Worm (Caenorhabditis elegans) whole organism, L1 larva: ENCODE data around the gene F13E9.15.
A peak's percentile ranks its signal among the peaks of the same experiment; 100 is the strongest.

Experiments
- C04F5.9 ChIP-seq: sonication (generic microtip); optimal IDR thresholded peaks from 2 replicates; lab custom pipeline; 2016; ENCODE audit warnings: missing genetic modification characterization, missing compliant biosample characterization
- C16A3.4 ChIP-seq: fragments of 150-350 bp; optimal IDR thresholded peaks from 2 replicates; lab custom pipeline; 2014; ENCODE audit warnings: missing biosample characterization, missing genetic modification characterization
- Y116A8C.19 ChIP-seq: sonication (generic microtip); optimal IDR thresholded peaks from 2 replicates; lab custom pipeline; 2016; ENCODE audit warnings: missing compliant biosample characterization, missing genetic modification characterization, borderline replicate concordance
- aha-1 ChIP-seq: fragments of 150-350 bp; optimal IDR thresholded peaks from 2 replicates; lab custom pipeline; 2014; ENCODE audit warnings: missing biosample characterization, missing genetic modification characterization
- alr-1 ChIP-seq: fragments of 200-800 bp; sonication (Bioruptor generic); optimal IDR thresholded peaks from 2 replicates; lab custom pipeline; 2018; ENCODE audit warnings: borderline replicate concordance, mild to moderate bottlenecking, missing genetic modification characterization, missing compliant biosample characterization
- ceh-90 ChIP-seq: sonication (generic microtip); optimal IDR thresholded peaks from 2 replicates; lab custom pipeline; 2016; ENCODE audit warnings: missing genetic modification characterization, missing compliant biosample characterization
- ces-1 ChIP-seq: fragments of 150-350 bp; optimal IDR thresholded peaks from 2 replicates; lab custom pipeline; 2014; ENCODE audit warnings: missing biosample characterization, missing genetic modification reagents, missing genetic modification characterization
- dsc-1 ChIP-seq: sonication (generic microtip); optimal IDR thresholded peaks from 2 replicates; lab custom pipeline; 2016; ENCODE audit warnings: mild to moderate bottlenecking, missing genetic modification characterization, missing compliant biosample characterization
- efl-3 ChIP-seq: fragments of 200-800 bp; sonication (Bioruptor generic); optimal IDR thresholded peaks from 2 replicates; lab custom pipeline; 2018; ENCODE audit warnings: mild to moderate bottlenecking, missing genetic modification characterization, missing compliant biosample characterization
- elt-2 ChIP-seq: sonication (generic microtip); optimal IDR thresholded peaks from 2 replicates; lab custom pipeline; 2016; ENCODE audit warnings: missing genetic modification characterization, mild to moderate bottlenecking, inconsistent platforms, missing compliant biosample characterization, missing genetic modification reagents
- elt-3 ChIP-seq, 6 experiments: fragments of 150-350 bp in 1 of 6; sonication (generic microtip); optimal IDR thresholded peaks; 2 replicates each; lab custom pipeline; 2017 to 2018; ENCODE audit warnings: missing biosample characterization in 6 of 6, missing genetic modification characterization in 6 of 6, inconsistent platforms in 1 of 6
- fkh-10 ChIP-seq: sonication (generic microtip); optimal IDR thresholded peaks from 2 replicates; lab custom pipeline; 2017; ENCODE audit warnings: missing biosample characterization, missing genetic modification reagents, missing genetic modification characterization
- fkh-8 ChIP-seq: sonication (generic microtip); optimal IDR thresholded peaks from 2 replicates; lab custom pipeline; 2016; ENCODE audit warnings: mild to moderate bottlenecking, missing genetic modification characterization, missing compliant biosample characterization
- fos-1 ChIP-seq: fragments of 150-350 bp; optimal IDR thresholded peaks from 2 replicates; lab custom pipeline; 2014; ENCODE audit warnings: missing biosample characterization, missing genetic modification characterization
- grh-1 ChIP-seq: fragments of 200-800 bp; sonication (Bioruptor generic); IDR thresholded peaks from 2 replicates; pipeline ENCODE4 v1.3.6; 2022; ENCODE audit warnings: missing genetic modification reagents, missing genetic modification characterization, missing compliant biosample characterization
- hlh-4 ChIP-seq: sonication (generic microtip); optimal IDR thresholded peaks from 2 replicates; lab custom pipeline; 2016; ENCODE audit warnings: mild to moderate bottlenecking, missing genetic modification characterization, missing compliant biosample characterization
- hpl-2 ChIP-seq: fragments of 150-350 bp; optimal IDR thresholded peaks from 2 replicates; lab custom pipeline; 2014; ENCODE audit warnings: missing biosample characterization, missing genetic modification reagents, missing genetic modification characterization
- irx-1 ChIP-seq: sonication (generic microtip); optimal IDR thresholded peaks from 2 replicates; lab custom pipeline; 2016; ENCODE audit warnings: missing genetic modification characterization, missing compliant biosample characterization
- isw-1 ChIP-seq: fragments of 200-800 bp; sonication (Bioruptor generic); IDR thresholded peaks from 2 replicates; pipeline ENCODE4 v1.3.6; 2022; ENCODE audit warnings: missing genetic modification characterization, missing compliant biosample characterization
- jun-1 ChIP-seq: fragments of 150-350 bp; optimal IDR thresholded peaks from 2 replicates; lab custom pipeline; 2014; ENCODE audit warnings: missing biosample characterization, missing genetic modification reagents, missing genetic modification characterization
- lin-35 ChIP-seq, 2 experiments: fragments of 150-350 bp; optimal IDR thresholded peaks; 2 replicates each; lab custom pipeline; 2014; ENCODE audit warnings: missing biosample characterization in 2 of 2, missing genetic modification characterization in 2 of 2, missing genetic modification reagents in 2 of 2
- lin-39 ChIP-seq: fragments of 150-350 bp; optimal IDR thresholded peaks from 2 replicates; lab custom pipeline; 2014; ENCODE audit warnings: missing biosample characterization, missing genetic modification reagents, missing genetic modification characterization
- lir-3 ChIP-seq: sonication (generic microtip); optimal IDR thresholded peaks from 2 replicates; lab custom pipeline; 2016; ENCODE audit warnings: mild to moderate bottlenecking, missing genetic modification characterization, moderate library complexity, missing compliant biosample characterization; ENCODE audit not compliant: poor library complexity
- mab-9 ChIP-seq: fragments of 200-800 bp; sonication (Bioruptor generic); IDR thresholded peaks from 2 replicates; pipeline ENCODE4 v1.3.6; 2022; ENCODE audit warnings: missing genetic modification reagents, missing genetic modification characterization, missing compliant biosample characterization
- mdl-1 ChIP-seq, 2 experiments: fragments of 150-350 bp; optimal IDR thresholded peaks; 2 replicates each; lab custom pipeline; 2014 to 2017; ENCODE audit warnings: missing biosample characterization in 2 of 2, missing genetic modification characterization in 2 of 2, inconsistent platforms in 1 of 2
- nhr-20 ChIP-seq: sonication (generic microtip); optimal IDR thresholded peaks from 2 replicates; lab custom pipeline; 2016; ENCODE audit warnings: mild to moderate bottlenecking, missing genetic modification characterization, missing compliant biosample characterization
- nhr-47 ChIP-seq: sonication (generic microtip); optimal IDR thresholded peaks from 2 replicates; lab custom pipeline; 2016; ENCODE audit warnings: mild to moderate bottlenecking, missing genetic modification characterization, moderate library complexity, missing compliant biosample characterization
- nhr-76 ChIP-seq: sonication (generic microtip); optimal IDR thresholded peaks from 2 replicates; lab custom pipeline; 2017; ENCODE audit warnings: missing biosample characterization, missing genetic modification characterization
- nhr-85 ChIP-seq: sonication (generic microtip); peaks from one replicate; lab custom pipeline; 2016; ENCODE audit warnings: missing genetic modification characterization, inconsistent platforms, missing compliant biosample characterization
- pqm-1 ChIP-seq: sonication (generic microtip); optimal IDR thresholded peaks from 3 replicates; lab custom pipeline; 2017; ENCODE audit warnings: missing biosample characterization, missing genetic modification characterization
- skn-1 ChIP-seq: fragments of 150-350 bp; optimal IDR thresholded peaks from 2 replicates; lab custom pipeline; 2014; ENCODE audit warnings: missing biosample characterization, missing genetic modification characterization
- snu-23 ChIP-seq: sonication (generic microtip); optimal IDR thresholded peaks from 2 replicates; lab custom pipeline; 2016; ENCODE audit warnings: missing genetic modification characterization, missing compliant biosample characterization
- sptf-1 ChIP-seq: fragments of 150-350 bp; optimal IDR thresholded peaks from 2 replicates; lab custom pipeline; 2014; ENCODE audit warnings: missing biosample characterization, missing genetic modification characterization
- sup-37 ChIP-seq: fragments of 200-800 bp; sonication (Bioruptor generic); optimal IDR thresholded peaks from 2 replicates; lab custom pipeline; 2018; ENCODE audit warnings: mild to moderate bottlenecking, missing genetic modification characterization, missing compliant biosample characterization
- swsn-7 ChIP-seq: sonication (generic microtip); optimal IDR thresholded peaks from 2 replicates; lab custom pipeline; 2016; ENCODE audit warnings: missing genetic modification characterization, missing compliant biosample characterization
- tbx-2 ChIP-seq: sonication (generic microtip); optimal IDR thresholded peaks from 2 replicates; lab custom pipeline; 2016; ENCODE audit warnings: missing genetic modification characterization, missing compliant biosample characterization
- unc-62 ChIP-seq: fragments of 150-350 bp; optimal IDR thresholded peaks from 2 replicates; lab custom pipeline; 2014; ENCODE audit warnings: missing biosample characterization, missing genetic modification reagents, missing genetic modification characterization
- unc-86 ChIP-seq: sonication (generic microtip); optimal IDR thresholded peaks from 2 replicates; lab custom pipeline; 2016; ENCODE audit warnings: missing genetic modification characterization, missing compliant biosample characterization
- unc-98 ChIP-seq: fragments of 200-800 bp; sonication (Bioruptor generic); IDR thresholded peaks from 2 replicates; pipeline ENCODE4 v1.3.6; 2022; ENCODE audit warnings: missing genetic modification characterization, missing compliant biosample characterization
- ztf-4 ChIP-seq: fragments of 150-350 bp; optimal IDR thresholded peaks from 2 replicates; lab custom pipeline; 2014; ENCODE audit warnings: missing biosample characterization, missing genetic modification characterization

F13E9.15 gene

ce11 chrIV:10909708-10910107 lies 20.0 kb upstream of the F13E9.15 start, which contains the start of gene pyk-2 (continued):
- TF ChIP-seq elt-2 (tag; lab: Kevin White, UChicago) (peak; percentile 49), skn-1 (tag; lab: Kevin White, UChicago) (no peak), hpl-2 (no peak), mab-9 (no peak), aha-1 (tag; lab: Kevin White, UChicago) (no peak), nhr-20 (tag; lab: Kevin White, UChicago) (peak; percentile 69), nhr-47 (tag; lab: Kevin White, UChicago) (no peak), snu-23 (peak; percentile 64), tbx-2 (peak; percentile 19)
- TF ChIP-seq, all 84 proteins: peak for 12

ce11 chrIV:10909206-10909605 lies 19.5 kb upstream of the F13E9.15 start, which contains the start of gene ZK596.2:
TSS of gene ZK596.2 (minus strand) at chrIV:10909306.
- no peak for TF ChIP-seq unc-62 (GFP tag; lab: Kevin White, UChicago)

- TF ChIP-seq unc-86 (no peak), hlh-4 (tag; lab: Kevin White, UChicago) (no peak), lin-39 (tag; lab: Kevin White, UChicago) (no peak), nhr-76 (no peak), alr-1 (no peak), fkh-8 (tag; lab: Kevin White, UChicago) (no peak)
Measured at ce11 chrIV:10904282-10904681, 14.6 kb upstream of the F13E9.15 start, which contains the start of gene ZK596.3. TSS of gene ZK596.3 (minus strand) at chrIV:10904382.

ce11 chrIV:10902476-10902875 lies 12.8 kb upstream of the F13E9.15 start:
- TF ChIP-seq lin-35 (GFP tag; optimal IDR thresholded peaks at IDR 0.05; lab: Kevin White, UChicago): no peak
- TF ChIP-seq sup-37 (GFP tag; lab: Kevin White, UChicago): no peak
- TF ChIP-seq pqm-1 (tag; lab: Kevin White, UChicago): no peak
- TF ChIP-seq nhr-85 (tag; lab: Kevin White, UChicago): no peak
- TF ChIP-seq mdl-1 (tag; optimal IDR thresholded peaks at IDR 0.05; lab: Kevin White, UChicago): no peak
- no peak for TF ChIP-seq fos-1
- TF ChIP-seq C04F5.9 (tag; lab: Kevin White, UChicago): no peak
- no peak for TF ChIP-seq swsn-7 (tag; lab: Kevin White, UChicago)
- no peak for TF ChIP-seq C16A3.4 (tag; lab: Kevin White, UChicago)
- TF ChIP-seq ces-1 (GFP tag; lab: Kevin White, UChicago): no peak
- TF ChIP-seq alr-1: no peak
- no peak for TF ChIP-seq elt-3 (tag; optimal IDR thresholded peaks at IDR 0.05; lab: Kevin White, UChicago)
- TF ChIP-seq unc-98: no peak
- no peak for TF ChIP-seq grh-1 (GFP tag; lab: Robert Waterston, UW)
- no peak for TF ChIP-seq ztf-4 (tag; lab: Kevin White, UChicago)
- no peak for TF ChIP-seq ceh-90 (tag; lab: Kevin White, UChicago)

- no peak for TF ChIP-seq mdl-1 (tag; optimal IDR thresholded peaks at IDR 0.05; lab: Kevin White, UChicago)
- no peak for TF ChIP-seq sptf-1 (tag; lab: Kevin White, UChicago)
- no peak for TF ChIP-seq alr-1
- TF ChIP-seq jun-1 (tag; lab: Kevin White, UChicago): no peak
- no peak for TF ChIP-seq isw-1 (GFP tag; lab: Robert Waterston, UW)
- TF ChIP-seq C04F5.9 (tag; lab: Kevin White, UChicago): no peak
- TF ChIP-seq unc-86: no peak
- TF ChIP-seq ces-1 (GFP tag; lab: Kevin White, UChicago): no peak
- TF ChIP-seq fkh-10 (GFP tag; lab: Kevin White, UChicago): no peak
- no peak for TF ChIP-seq Y116A8C.19 (tag; lab: Kevin White, UChicago)
- TF ChIP-seq lin-35 (GFP tag; optimal IDR thresholded peaks at IDR 0.05; lab: Kevin White, UChicago): no peak
- no peak for TF ChIP-seq fkh-8 (tag; lab: Kevin White, UChicago)
- TF ChIP-seq efl-3 (GFP tag; lab: Kevin White, UChicago): no peak
- TF ChIP-seq lir-3: no peak
- TF ChIP-seq dsc-1 (tag; lab: Kevin White, UChicago): no peak
- no peak for TF ChIP-seq irx-1 (tag; lab: Kevin White, UChicago)
Measured at ce11 chrIV:10900083-10900482, 10.4 kb upstream of the F13E9.15 start, which contains the start of gene srlf-30. TSS of gene srlf-30 (plus strand) at chrIV:10900383.
